Worm (Caenorhabditis elegans): ENCODE results near the gene syx-5.

ce11 chrV:11725971-11726370, 38.7 kb upstream of the syx-5 start, which contains the start of gene daf-11:
- TF ChIP-seq gmeb-2 (tag; optimal IDR thresholded peaks at IDR 0.05) (no peak), ama-1 (optimal IDR thresholded peaks at IDR 0.05) (no peak), pha-4 (tag; optimal IDR thresholded peaks at IDR 0.05) (no peak), nhr-232 (tag; optimal IDR thresholded peaks at IDR 0.05) (no peak), hlh-30 (tag; optimal IDR thresholded peaks at IDR 0.05; ENCODE audit: insufficient read depth) (no peak), ceh-18 (tag; optimal IDR thresholded peaks at IDR 0.05) (no peak), hlh-6 (tag; optimal IDR thresholded peaks at IDR 0.05) (no peak), nhr-11 (tag; optimal IDR thresholded peaks at IDR 0.05) (no peak), elt-2 (tag; optimal IDR thresholded peaks at IDR 0.05) (no peak)
